Fruit fly (Drosophila melanogaster) whole organism, embryonic: ENCODE measurements around the gene Capr.

Experiments used
- CG10431 ChIP-seq: fragments of 200-800 bp; sonication (Bioruptor generic); optimal IDR thresholded peaks from 3 replicates; lab custom pipeline; 2018; ENCODE audit warnings: missing biosample characterization, mild to moderate bottlenecking, missing genetic modification characterization
- CG10565 ChIP-seq: fragments of 200-800 bp; sonication (Bioruptor generic); optimal IDR thresholded peaks from 3 replicates; lab custom pipeline; 2016; ENCODE audit warnings: missing biosample characterization, mild to moderate bottlenecking, missing genetic modification characterization
- CG10959 ChIP-seq: fragments of 200-800 bp; sonication (Bioruptor generic); IDR thresholded peaks from 2 replicates; pipeline ENCODE4 v1.3.6; 2022; ENCODE audit warnings: missing biosample characterization, missing genetic modification characterization
- CG15011 ChIP-seq: fragments of 200-800 bp; sonication (Bioruptor generic); optimal IDR thresholded peaks from 3 replicates; lab custom pipeline; 2018; ENCODE audit warnings: missing biosample characterization, mild to moderate bottlenecking, missing genetic modification characterization
- CG15479 ChIP-seq: fragments of 200-800 bp; sonication (Bioruptor generic); optimal IDR thresholded peaks from 3 replicates; lab custom pipeline; 2019; ENCODE audit warnings: missing biosample characterization, mild to moderate bottlenecking, missing genetic modification characterization, moderate library complexity
- CG16863 ChIP-seq: fragments of 200-800 bp; sonication (Bioruptor generic); optimal IDR thresholded peaks from 3 replicates; lab custom pipeline; 2016; ENCODE audit warnings: missing biosample characterization, missing genetic modification characterization
- CG17829 ChIP-seq: fragments of 200-800 bp; optimal IDR thresholded peaks from 2 replicates; lab custom pipeline; 2019; ENCODE audit warnings: missing biosample characterization, mild to moderate bottlenecking, missing genetic modification characterization, moderate library complexity
- CG18476 ChIP-seq: fragments of 200-800 bp; sonication (Bioruptor generic); optimal IDR thresholded peaks from 2 replicates; lab custom pipeline; 2016; ENCODE audit warnings: missing biosample characterization, mild to moderate bottlenecking, missing genetic modification characterization
- CG18599 ChIP-seq: fragments of 200-800 bp; sonication (Bioruptor generic); optimal IDR thresholded peaks from 3 replicates; lab custom pipeline; 2017; ENCODE audit warnings: missing biosample characterization, missing genetic modification characterization, mild to moderate bottlenecking, moderate library complexity, missing genetic modification reagents
- CG2129 ChIP-seq: fragments of 200-800 bp; sonication (Bioruptor generic); IDR thresholded peaks from 2 replicates; pipeline ENCODE4 v1.3.6; 2022; ENCODE audit warnings: missing biosample characterization, missing genetic modification characterization; ENCODE audit not compliant: partially characterized antibody
- CG2199 ChIP-seq: fragments of 200-800 bp; sonication (Bioruptor generic); IDR thresholded peaks from 3 replicates; pipeline ENCODE4 v1.3.6; 2022; ENCODE audit warnings: missing biosample characterization, missing genetic modification characterization
- CG2678 ChIP-seq: fragments of 200-800 bp; sonication (Bioruptor generic); optimal IDR thresholded peaks from 3 replicates; lab custom pipeline; 2019; ENCODE audit warnings: missing biosample characterization, mild to moderate bottlenecking, missing genetic modification characterization, moderate library complexity
- CG3281 ChIP-seq: fragments of 200-800 bp; sonication (Bioruptor generic); optimal IDR thresholded peaks from 3 replicates; lab custom pipeline; 2017; ENCODE audit warnings: missing biosample characterization, mild to moderate bottlenecking, missing genetic modification characterization
- CG34376 ChIP-seq: fragments of 200-800 bp; sonication (Bioruptor generic); optimal IDR thresholded peaks from 2 replicates; lab custom pipeline; 2018; ENCODE audit warnings: missing biosample characterization, mild to moderate bottlenecking, missing genetic modification characterization
- CG34422 ChIP-seq: fragments of 200-800 bp; sonication (Bioruptor generic); IDR thresholded peaks from 3 replicates; pipeline ENCODE4 v1.3.6; 2022; ENCODE audit warnings: missing biosample characterization, missing genetic modification characterization
- CG4360 ChIP-seq: fragments of 200-800 bp; sonication (Bioruptor generic); IDR thresholded peaks from 2 replicates; pipeline ENCODE4 v1.3.6; 2022; ENCODE audit warnings: missing biosample characterization, missing genetic modification characterization
- CG4820 ChIP-seq: fragments of 200-800 bp; sonication (Bioruptor generic); optimal IDR thresholded peaks from 3 replicates; lab custom pipeline; 2016; ENCODE audit warnings: missing biosample characterization, missing genetic modification characterization
- CG4854 ChIP-seq: fragments of 200-800 bp; sonication (Bioruptor generic); optimal IDR thresholded peaks from 2 replicates; lab custom pipeline; 2016; ENCODE audit warnings: missing biosample characterization, missing genetic modification characterization, inconsistent platforms
- CG5245 ChIP-seq: fragments of 200-800 bp; sonication (Bioruptor generic); optimal IDR thresholded peaks from 3 replicates; lab custom pipeline; 2016; ENCODE audit warnings: missing biosample characterization, missing genetic modification characterization
- CG6254 ChIP-seq: fragments of 200-800 bp; sonication (Bioruptor generic); optimal IDR thresholded peaks from 3 replicates; lab custom pipeline; 2017; ENCODE audit warnings: mild to moderate bottlenecking, missing biosample characterization, missing genetic modification reagents, missing genetic modification characterization
- CG8281 ChIP-seq: fragments of 200-800 bp; sonication (Bioruptor generic); optimal IDR thresholded peaks from 2 replicates; lab custom pipeline; 2018; ENCODE audit warnings: missing biosample characterization, mild to moderate bottlenecking, missing genetic modification characterization, moderate library complexity
- Camta ChIP-seq: fragments of 200-800 bp; sonication (Bioruptor generic); optimal IDR thresholded peaks from 2 replicates; lab custom pipeline; 2016; ENCODE audit warnings: missing biosample characterization, missing genetic modification characterization
- ERR ChIP-seq: fragments of 200-800 bp; sonication (Bioruptor generic); optimal IDR thresholded peaks from 2 replicates; lab custom pipeline; 2016; ENCODE audit warnings: missing biosample characterization, missing genetic modification characterization
- Gsc ChIP-seq: fragments of 200-800 bp; sonication (Bioruptor generic); IDR thresholded peaks from 2 replicates; pipeline ENCODE4 v1.3.6; 2022; ENCODE audit warnings: missing biosample characterization, missing genetic modification characterization
- Max ChIP-seq: fragments of 200-800 bp; sonication (Bioruptor generic); optimal IDR thresholded peaks from 2 replicates; lab custom pipeline; 2016; ENCODE audit warnings: missing biosample characterization, mild to moderate bottlenecking, missing genetic modification characterization
- Optix ChIP-seq: fragments of 200-800 bp; sonication (Bioruptor generic); IDR thresholded peaks from 3 replicates; pipeline ENCODE4 v1.3.6; 2022; ENCODE audit warnings: missing biosample characterization, missing genetic modification characterization
- Poxn ChIP-seq: fragments of 200-800 bp; sonication (Bioruptor generic); IDR thresholded peaks from 2 replicates; pipeline ENCODE4 v1.3.6; 2022; ENCODE audit warnings: missing biosample characterization, missing genetic modification characterization
- Ptx1 ChIP-seq: fragments of 200-800 bp; sonication (Bioruptor generic); IDR thresholded peaks from 2 replicates; pipeline ENCODE4 v1.3.6; 2022; ENCODE audit warnings: missing biosample characterization, missing genetic modification characterization
- Six4 ChIP-seq: fragments of 200-800 bp; sonication (Bioruptor generic); optimal IDR thresholded peaks from 2 replicates; lab custom pipeline; 2016; ENCODE audit warnings: missing biosample characterization, missing genetic modification characterization
- Sox100B ChIP-seq: fragments of 200-800 bp; sonication (Bioruptor generic); optimal IDR thresholded peaks from 3 replicates; lab custom pipeline; 2018; ENCODE audit warnings: missing biosample characterization, mild to moderate bottlenecking, missing genetic modification characterization
- Sox102F ChIP-seq: fragments of 200-800 bp; sonication (Bioruptor generic); optimal IDR thresholded peaks from 2 replicates; lab custom pipeline; 2018; ENCODE audit warnings: missing biosample characterization, mild to moderate bottlenecking, missing genetic modification characterization, moderate library complexity
- cg ChIP-seq: fragments of 200-800 bp; sonication (Bioruptor generic); optimal IDR thresholded peaks from 3 replicates; lab custom pipeline; 2019; ENCODE audit warnings: missing biosample characterization, mild to moderate bottlenecking, missing genetic modification characterization, moderate library complexity
- chn ChIP-seq: fragments of 200-800 bp; sonication (Bioruptor generic); optimal IDR thresholded peaks from 2 replicates; lab custom pipeline; 2016; ENCODE audit warnings: missing biosample characterization, missing genetic modification characterization
- ci ChIP-seq: fragments of 200-800 bp; sonication (Bioruptor generic); IDR thresholded peaks from 3 replicates; pipeline ENCODE4 v1.3.6; 2022; ENCODE audit warnings: missing biosample characterization, missing genetic modification characterization
- dan ChIP-seq: fragments of 200-800 bp; sonication (Bioruptor generic); IDR thresholded peaks from 2 replicates; pipeline ENCODE4 v1.3.6; 2022; ENCODE audit warnings: missing biosample characterization, missing genetic modification characterization
- danr ChIP-seq: fragments of 200-800 bp; sonication (Bioruptor generic); IDR thresholded peaks from 2 replicates; pipeline ENCODE4 v1.3.6; 2022; ENCODE audit warnings: missing biosample characterization, missing genetic modification characterization
- gfzf ChIP-seq: fragments of 200-800 bp; sonication (Bioruptor generic); optimal IDR thresholded peaks from 2 replicates; lab custom pipeline; 2016; ENCODE audit warnings: missing biosample characterization, mild to moderate bottlenecking, missing genetic modification characterization, moderate library complexity
- insv ChIP-seq, 2 experiments: fragments of 200-800 bp; sonication (Bioruptor generic); optimal IDR thresholded peaks; 3 replicates each; lab custom pipeline; 2016 to 2018; ENCODE audit warnings: missing biosample characterization in 2 of 2, missing genetic modification characterization in 2 of 2
- inv ChIP-seq: fragments of 200-800 bp; sonication (Bioruptor generic); IDR thresholded peaks from 2 replicates; pipeline ENCODE4 v1.3.6; 2022; ENCODE audit warnings: missing biosample characterization, missing genetic modification characterization; ENCODE audit not compliant: partially characterized antibody
- kni ChIP-seq: fragments of 200-800 bp; sonication (Bioruptor generic); optimal IDR thresholded peaks from 3 replicates; lab custom pipeline; 2017; ENCODE audit warnings: mild to moderate bottlenecking, missing biosample characterization, missing genetic modification reagents, missing genetic modification characterization
- lab ChIP-seq: fragments of 200-800 bp; sonication (Bioruptor generic); optimal IDR thresholded peaks from 3 replicates; lab custom pipeline; 2017; ENCODE audit warnings: missing biosample characterization, missing genetic modification characterization, mild to moderate bottlenecking, moderate library complexity, missing genetic modification reagents
- lola ChIP-seq, 3 experiments: fragments of >200 bp in 2 of 3; fragments of 200-800 bp in 1 of 3; sonication (Bioruptor generic) in 1 of 3; optimal IDR thresholded peaks; 2 replicates each; lab custom pipeline; 2017 to 2019; ENCODE audit warnings: missing biosample characterization in 3 of 3, missing genetic modification characterization in 3 of 3, mild to moderate bottlenecking in 1 of 3, moderate library complexity in 1 of 3
- pzg ChIP-seq: fragments of 200-800 bp; sonication (Bioruptor generic); optimal IDR thresholded peaks from 3 replicates; lab custom pipeline; 2018; ENCODE audit warnings: missing biosample characterization, mild to moderate bottlenecking, missing genetic modification characterization, moderate library complexity
- repo ChIP-seq: fragments of 200-800 bp; sonication (Bioruptor generic); optimal IDR thresholded peaks from 2 replicates; lab custom pipeline; 2016; ENCODE audit warnings: missing biosample characterization, missing genetic modification characterization
- rib ChIP-seq: fragments of 200-800 bp; sonication (Bioruptor generic); IDR thresholded peaks from 2 replicates; pipeline ENCODE4 v1.3.6; 2022; ENCODE audit warnings: missing biosample characterization, missing genetic modification characterization
- row ChIP-seq: fragments of 200-800 bp; sonication (Bioruptor generic); IDR thresholded peaks from 3 replicates; pipeline ENCODE4 v1.3.6; 2022; ENCODE audit warnings: missing biosample characterization, missing genetic modification characterization
- sc ChIP-seq, 3 experiments: fragments of >200 bp in 2 of 3; fragments of 200-800 bp in 1 of 3; sonication (Bioruptor generic) in 1 of 3; optimal IDR thresholded peaks; 2 replicates in 2 of 3; 3 replicates in 1 of 3; lab custom pipeline; 2017; ENCODE audit warnings: mild to moderate bottlenecking in 1 of 3, missing biosample characterization in 1 of 3, missing genetic modification characterization in 1 of 3, missing genetic modification reagents in 1 of 3
- seq ChIP-seq: fragments of 200-800 bp; sonication (Bioruptor generic); IDR thresholded peaks from 2 replicates; pipeline ENCODE4 v1.3.6; 2022; ENCODE audit warnings: missing biosample characterization, missing genetic modification characterization
- slp2 ChIP-seq: fragments of 200-800 bp; sonication (Bioruptor generic); optimal IDR thresholded peaks from 2 replicates; lab custom pipeline; 2016; ENCODE audit warnings: missing biosample characterization, missing genetic modification characterization
- wek ChIP-seq: fragments of 200-800 bp; sonication (Bioruptor generic); optimal IDR thresholded peaks from 3 replicates; lab custom pipeline; 2018; ENCODE audit warnings: missing biosample characterization, mild to moderate bottlenecking, missing genetic modification characterization, moderate library complexity

Gene Capr

dm6 chr3L:18625786-18626185 is 47.3 kb downstream of the Capr start, which contains the start of gene MYPT-75D (continued):
- TF ChIP-seq CG34422, result peak; percentile 78; the same call in 1 of the 3 replicates
- TF ChIP-seq CG18599 (GFP tag; lab: Kevin White, UChicago), result no peak
- no peak for TF ChIP-seq CG5245 (GFP tag; lab: Kevin White, UChicago)
- TF ChIP-seq Ptx1 (GFP tag; lab: Robert Waterston, UW), result no peak
- TF ChIP-seq Poxn, result no peak
- TF ChIP-seq rib (GFP tag; lab: Robert Waterston, UW), result peak; percentile 45; the same call in 1 of the 2 replicates
- TF ChIP-seq CG2129 (GFP tag; lab: Robert Waterston, UW), result peak; percentile 81
- no peak for TF ChIP-seq Optix
- TF ChIP-seq CG16863 (GFP tag; lab: Kevin White, UChicago), result peak; percentile 17
- no peak for TF ChIP-seq Six4
- TF ChIP-seq lab, result peak; percentile 28
- peak; percentile 60 for TF ChIP-seq CG34376 (GFP tag; lab: Kevin White, UChicago)
- 0 out of 3 replicates have a peak, but pooled peaks have one; percentile 33 for TF ChIP-seq row (GFP tag; lab: Robert Waterston, UW)
- peak; percentile 20 for TF ChIP-seq ERR (GFP tag; lab: Kevin White, UChicago)
- TF ChIP-seq sc (optimal IDR thresholded peaks at IDR 0.05; lab: Kevin White, UChicago), result no peak
- TF ChIP-seq sc (GFP tag; optimal IDR thresholded peaks at IDR 0.05; lab: Kevin White, UChicago), result no peak
- peak; percentile 57 for TF ChIP-seq kni
- TF ChIP-seq pzg, result peak; percentile 76
- no peak for TF ChIP-seq CG4820
- TF ChIP-seq ci (GFP tag; lab: Robert Waterston, UW), result peak; percentile 75
- peak in 1 of 2 experiments; percentile 42 for TF ChIP-seq insv (GFP tag; optimal IDR thresholded peaks at IDR 0.05; lab: Kevin White, UChicago)
- TF ChIP-seq CG4854 (GFP tag; lab: Kevin White, UChicago), result no peak
- no peak for TF ChIP-seq lola (GFP tag; optimal IDR thresholded peaks at IDR 0.05; lab: Kevin White, UChicago)
- peak; percentile 58 for TF ChIP-seq cg (GFP tag; lab: Kevin White, UChicago)
- TF ChIP-seq inv (GFP tag; lab: Robert Waterston, UW), result peak; percentile 82
- no peak for TF ChIP-seq Sox100B
- no peak for TF ChIP-seq CG8281 (tag; lab: Kevin White, UChicago)
- TF ChIP-seq CG10565 (GFP tag; lab: Kevin White, UChicago), result no peak
- TF ChIP-seq CG4360 (GFP tag; lab: Robert Waterston, UW), result no peak
- no peak for TF ChIP-seq CG15011 (GFP tag; lab: Kevin White, UChicago)
- TF ChIP-seq Camta, result peak; percentile 29
- no peak for TF ChIP-seq Gsc (GFP tag; lab: Robert Waterston, UW)
- no peak for TF ChIP-seq dan (GFP tag; lab: Robert Waterston, UW)
- no peak for TF ChIP-seq CG6254 (GFP tag; lab: Kevin White, UChicago)
- peak; percentile 41 for TF ChIP-seq gfzf
- peak; percentile 8 for TF ChIP-seq CG3281 (GFP tag; lab: Kevin White, UChicago)
- no peak for TF ChIP-seq CG18476
- TF ChIP-seq CG2199 (GFP tag; lab: Robert Waterston, UW), result peak; percentile 88; the same call in 2 of the 3 replicates
- TF ChIP-seq CG15479 (GFP tag; lab: Kevin White, UChicago), result no peak
- peak; percentile 13 for TF ChIP-seq wek (GFP tag; lab: Kevin White, UChicago)
- no peak for TF ChIP-seq slp2
- no peak for TF ChIP-seq chn (GFP tag; lab: Kevin White, UChicago)
- TF ChIP-seq danr (GFP tag; lab: Robert Waterston, UW), result no peak
- no peak for TF ChIP-seq Sox102F (GFP tag; lab: Kevin White, UChicago)
- no peak for TF ChIP-seq CG10431
- no peak for TF ChIP-seq Max (GFP tag; lab: Kevin White, UChicago)
- TF ChIP-seq CG17829 (tag; lab: Kevin White, UChicago), result peak; percentile 85
- TF ChIP-seq CG2678 (tag; lab: Kevin White, UChicago), result peak; percentile 39
- peak; percentile 10 for TF ChIP-seq repo
- no peak for TF ChIP-seq CG10959
- no peak for TF ChIP-seq seq (GFP tag; lab: Robert Waterston, UW)
